Fruit fly (Drosophila melanogaster): ENCODE data around the gene Snoo.
A peak's percentile ranks its signal among the peaks of the same experiment; 100 is the strongest.

The Snoo gene

DNA sequence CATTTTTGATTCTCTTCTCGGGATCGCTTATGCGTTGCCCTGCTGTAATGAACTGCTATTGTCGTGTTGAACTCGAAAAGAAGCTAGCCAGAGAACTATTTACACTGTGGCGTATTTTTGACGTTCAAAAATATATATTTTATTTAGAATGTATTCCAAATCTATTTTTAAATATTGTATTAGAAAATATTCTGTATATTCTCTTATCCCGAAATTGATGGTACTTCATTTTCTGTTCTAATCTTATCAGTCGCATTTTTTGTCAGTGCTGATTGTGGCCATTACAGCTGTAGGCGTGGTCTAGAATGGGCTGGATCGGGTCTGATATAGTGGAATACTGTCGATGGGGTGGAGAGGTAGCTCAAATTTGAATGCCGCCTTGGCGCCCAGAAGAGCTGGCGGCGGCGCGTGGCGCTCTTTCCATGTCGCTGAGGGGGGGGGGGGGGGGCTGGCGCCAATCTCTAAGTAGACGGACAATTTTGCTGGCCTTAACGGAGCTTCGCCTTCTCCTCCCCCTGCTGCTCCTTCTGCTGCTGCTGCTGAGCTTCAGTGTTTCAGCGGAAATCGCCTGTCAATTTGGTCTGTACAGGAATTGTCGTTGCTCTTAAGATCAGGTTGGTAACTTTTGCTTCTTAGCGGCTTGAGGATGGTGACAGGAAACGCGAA is 60.2 kb downstream of the Snoo start:
- TF ChIP-seq wek (GFP tag; optimal IDR thresholded peaks at IDR 0.05): no peak
- peak; percentile 12 for TF ChIP-seq CG11504 (tag; optimal IDR thresholded peaks at IDR 0.05)
- peak; percentile 8 for TF ChIP-seq CG7839 (tag; optimal IDR thresholded peaks at IDR 0.05)
- TF ChIP-seq Hr39 (optimal IDR thresholded peaks at IDR 0.05): peak; percentile 54
- TF ChIP-seq CG16815 (GFP tag; optimal IDR thresholded peaks at IDR 0.05): no peak
- TF ChIP-seq row (GFP tag; IDR thresholded peaks at IDR 0.05): peak; percentile 59
- TF ChIP-seq gcm (GFP tag; optimal IDR thresholded peaks at IDR 0.05): no peak
- no peak for TF ChIP-seq TFAM (GFP tag; optimal IDR thresholded peaks at IDR 0.05)
- no peak for TF ChIP-seq bowl (GFP tag; IDR thresholded peaks at IDR 0.05)
- TF ChIP-seq CG14710 (tag; optimal IDR thresholded peaks at IDR 0.05): no peak
- TF ChIP-seq cad (GFP tag; optimal IDR thresholded peaks at IDR 0.05): no peak
- no peak for TF ChIP-seq fd96Cb (tag; optimal IDR thresholded peaks at IDR 0.05)
- no peak for TF ChIP-seq so (GFP tag; IDR thresholded peaks at IDR 0.05)
- TF ChIP-seq cas (GFP tag; IDR thresholded peaks at IDR 0.05): no peak
- TF ChIP-seq BtbVII (GFP tag; optimal IDR thresholded peaks at IDR 0.05): no peak
- TF ChIP-seq CG7271 (tag; optimal IDR thresholded peaks at IDR 0.05): no peak
- no peak for TF ChIP-seq mirr (GFP tag; optimal IDR thresholded peaks at IDR 0.05)
- no peak for TF ChIP-seq CG11085 (GFP tag; IDR thresholded peaks at IDR 0.05)
- peak in 1 of 2 experiments; percentile 20 for TF ChIP-seq Hr51 (GFP tag; optimal IDR thresholded peaks at IDR 0.05)
- peak; percentile 40 for TF ChIP-seq gem (tag; optimal IDR thresholded peaks at IDR 0.05)
- peak; percentile 31; the same call in 1 of the 2 replicates for TF ChIP-seq slbo (GFP tag; IDR thresholded peaks at IDR 0.05)
- 0 out of 3 replicates have a peak, but pooled peaks have one; percentile 18 for TF ChIP-seq ci (GFP tag; IDR thresholded peaks at IDR 0.05)
- peak; percentile 17 for TF ChIP-seq CG13424 (tag; optimal IDR thresholded peaks at IDR 0.05)
- TF ChIP-seq gcm2 (GFP tag; optimal IDR thresholded peaks at IDR 0.05): no peak
- peak; percentile 31; the same call in 1 of the 3 replicates for TF ChIP-seq tgo (GFP tag; IDR thresholded peaks at IDR 0.05)
- no peak for TF ChIP-seq toy (GFP tag; IDR thresholded peaks at IDR 0.05)
- no peak for TF ChIP-seq CG2875 (GFP tag; optimal IDR thresholded peaks at IDR 0.05)
- no peak for TF ChIP-seq ro (GFP tag; IDR thresholded peaks at IDR 0.05)
- TF ChIP-seq CG14014 (GFP tag; IDR thresholded peaks at IDR 0.05): 0 out of 2 replicates have a peak, but pooled peaks have one; percentile 9
- no peak for TF ChIP-seq insv (GFP tag; optimal IDR thresholded peaks at IDR 0.05)
- no peak for TF ChIP-seq CG14050 (GFP tag; IDR thresholded peaks at IDR 0.05)
- peak; percentile 8 for TF ChIP-seq CG2678 (tag; optimal IDR thresholded peaks at IDR 0.05)
- TF ChIP-seq vfl (GFP tag; optimal IDR thresholded peaks at IDR 0.05): no peak
- no peak for TF ChIP-seq pzg (GFP tag; optimal IDR thresholded peaks at IDR 0.05)
- no peak for TF ChIP-seq CG32767 (GFP tag; IDR thresholded peaks at IDR 0.05)
- TF ChIP-seq Lim3 (GFP tag; IDR thresholded peaks at IDR 0.05): no peak
- peak; percentile 11 for TF ChIP-seq CG2120 (GFP tag; optimal IDR thresholded peaks at IDR 0.05)
- 0 out of 2 replicates have a peak, but pooled peaks have one; percentile 0 for TF ChIP-seq tna (GFP tag; IDR thresholded peaks at IDR 0.05; ENCODE audit: partially characterized antibody)
- TF ChIP-seq CG9932 (GFP tag; IDR thresholded peaks at IDR 0.05): no peak
- no peak for TF ChIP-seq zfh2 (GFP tag; optimal IDR thresholded peaks at IDR 0.05)
- TF ChIP-seq sens (GFP tag): peak; percentile 43
- TF ChIP-seq Mrtf (GFP tag; IDR thresholded peaks at IDR 0.05): no peak
- 0 out of 2 replicates have a peak, but pooled peaks have one; percentile 8 for TF ChIP-seq CG3847 (GFP tag; IDR thresholded peaks at IDR 0.05)
- TF ChIP-seq Ssrp (tag; optimal IDR thresholded peaks at IDR 0.05): no peak
- TF ChIP-seq CG7786 (GFP tag; optimal IDR thresholded peaks at IDR 0.05): no peak
- TF ChIP-seq unpg (GFP tag; optimal IDR thresholded peaks at IDR 0.05): peak; percentile 30
- TF ChIP-seq cg (GFP tag; optimal IDR thresholded peaks at IDR 0.05): no peak
- TF ChIP-seq CG3281 (GFP tag; optimal IDR thresholded peaks at IDR 0.05): no peak
- TF ChIP-seq CG17829 (tag; optimal IDR thresholded peaks at IDR 0.05): no peak
- TF ChIP-seq CG9817 (tag; optimal IDR thresholded peaks at IDR 0.05): no peak
- TF ChIP-seq Ravus (GFP tag; IDR thresholded peaks at IDR 0.05): no peak

Measured in whole organism, embryonic.